Worm (Caenorhabditis elegans): ENCODE results near the gene rabn-5.

DNA sequence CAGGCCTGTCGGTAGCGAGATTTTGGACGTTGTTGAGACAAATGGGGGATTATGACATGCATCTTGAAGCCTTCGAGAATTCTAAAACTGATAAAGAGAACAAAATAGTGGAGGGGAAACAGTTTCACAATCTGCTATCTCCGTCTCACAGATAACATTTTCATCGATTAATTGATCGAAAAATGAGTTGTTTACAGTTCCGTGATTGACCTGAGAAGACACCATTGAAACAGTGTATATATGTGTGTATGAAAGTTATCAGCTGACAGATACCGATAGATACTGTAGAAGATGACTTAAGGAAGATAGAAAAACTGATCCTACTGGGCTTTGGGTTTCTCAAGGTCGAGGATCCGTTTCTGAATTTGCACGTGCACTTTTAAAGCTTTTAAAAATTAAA, 25.2 kb upstream of the rabn-5 start:
- TF ChIP-seq gmeb-1 (tag; optimal IDR thresholded peaks at IDR 0.05) (peak; percentile 46), lin-39 (tag; optimal IDR thresholded peaks at IDR 0.05) (no peak)

Data from whole organism, L2 larva.